Worm (Caenorhabditis elegans): ENCODE data around the gene K07C5.9.

K07C5.9 gene

ce11 chrV:10350054-10350453 lies at the start of gene K07C5.9:
TSS of gene K07C5.9 (minus strand) at chrV:10350154.
- TF ChIP-seq nhr-6 (tag; optimal IDR thresholded peaks at IDR 0.05) (no peak), ztf-1 (GFP tag; conservative IDR thresholded peaks at IDR 0.05) (no peak), ceh-82 (tag; optimal IDR thresholded peaks at IDR 0.05) (no peak), unc-62 (GFP tag; optimal IDR thresholded peaks at IDR 0.05) (no peak), elt-1 (tag; optimal IDR thresholded peaks at IDR 0.05) (no peak), fos-1 (tag; optimal IDR thresholded peaks at IDR 0.05) (no peak), sma-9 (GFP tag; optimal IDR thresholded peaks at IDR 0.05) (no peak), sma-9 (tag; optimal IDR thresholded peaks at IDR 0.05) (no peak)

ce11 chrV:10399290-10399689 lies 49.3 kb upstream of the K07C5.9 start:
- TF ChIP-seq sma-3 (GFP tag; optimal IDR thresholded peaks at IDR 0.05) (no peak), alr-1 (tag; optimal IDR thresholded peaks at IDR 0.05) (no peak), Y55F3AM.14 (GFP tag; optimal IDR thresholded peaks at IDR 0.05) (no peak), nhr-11 (tag; optimal IDR thresholded peaks at IDR 0.05) (no peak), nhr-21 (tag; optimal IDR thresholded peaks at IDR 0.05) (no peak), ama-1 (optimal IDR thresholded peaks at IDR 0.05) (no peak), lin-39 (tag; optimal IDR thresholded peaks at IDR 0.05) (no peak), gmeb-1 (tag; optimal IDR thresholded peaks at IDR 0.05) (peak; percentile 24), zag-1 (tag; optimal IDR thresholded peaks at IDR 0.05) (no peak), sem-4 (tag; optimal IDR thresholded peaks at IDR 0.05) (no peak), blmp-1 (tag; optimal IDR thresholded peaks at IDR 0.05; ENCODE audit: insufficient read depth) (no peak), fos-1 (tag; optimal IDR thresholded peaks at IDR 0.05) (peak; percentile 93), nhr-25 (tag; optimal IDR thresholded peaks at IDR 0.05) (no peak), aly-2 (tag; optimal IDR thresholded peaks at IDR 0.05) (no peak), ztf-11 (tag; optimal IDR thresholded peaks at IDR 0.05) (no peak), R02D3.7 (tag; optimal IDR thresholded peaks at IDR 0.05) (no peak), unc-39 (tag; optimal IDR thresholded peaks at IDR 0.05) (no peak), ceh-16 (tag; optimal IDR thresholded peaks at IDR 0.05) (no peak), nhr-12 (tag; optimal IDR thresholded peaks at IDR 0.05) (no peak), unc-62 (GFP tag; optimal IDR thresholded peaks at IDR 0.05) (no peak), mdl-1 (tag; optimal IDR thresholded peaks at IDR 0.05) (no peak), sma-9 (GFP tag; optimal IDR thresholded peaks at IDR 0.05) (peak; percentile 76), sma-9 (tag; optimal IDR thresholded peaks at IDR 0.05) (no peak), unc-55 (GFP tag; optimal IDR thresholded peaks at IDR 0.05) (no peak), mbf-1 (tag; optimal IDR thresholded peaks at IDR 0.05) (no peak), nhr-129 (tag; optimal IDR thresholded peaks at IDR 0.05) (peak; percentile 80), ceh-82 (tag; optimal IDR thresholded peaks at IDR 0.05) (no peak), elt-1 (tag; optimal IDR thresholded peaks at IDR 0.05) (no peak), ztf-1 (GFP tag; conservative IDR thresholded peaks at IDR 0.05) (no peak), dmd-4 (tag; optimal IDR thresholded peaks at IDR 0.05) (no peak), crh-2 (tag; optimal IDR thresholded peaks at IDR 0.05) (peak; percentile 37)

DNA sequence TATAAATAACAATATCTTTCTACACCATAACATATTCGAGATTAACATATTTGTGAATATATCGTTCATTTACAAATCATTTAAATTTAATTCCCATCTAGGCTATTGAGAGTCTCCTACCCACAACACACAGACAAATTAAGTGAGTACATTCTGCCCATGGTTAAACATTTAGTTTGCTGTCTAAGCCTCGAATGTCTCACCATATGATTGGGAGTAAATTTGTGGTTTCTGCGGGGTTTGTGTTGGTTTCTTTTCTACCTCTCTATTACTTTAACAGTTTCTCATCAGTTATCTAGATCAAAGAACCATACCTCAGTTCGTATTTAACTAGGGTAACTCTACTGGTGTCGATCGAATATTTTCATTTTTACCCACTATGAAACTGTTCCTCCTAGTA lies 48.5 kb upstream of the K07C5.9 start, which contains the start of gene ugt-2:
ugt-2 (plus strand) TSS at position 371 of the 400 bp plus-strand sequence.
- no peak for TF ChIP-seq ztf-4 (tag; optimal IDR thresholded peaks at IDR 0.05)
- TF ChIP-seq nhr-129 (tag; optimal IDR thresholded peaks at IDR 0.05), result peak; percentile 29
- peak; percentile 53 for TF ChIP-seq sma-9 (GFP tag; optimal IDR thresholded peaks at IDR 0.05)
- no peak for TF ChIP-seq sma-9 (tag; optimal IDR thresholded peaks at IDR 0.05)
- TF ChIP-seq fos-1 (tag; optimal IDR thresholded peaks at IDR 0.05), result peak; percentile 41
- TF ChIP-seq lsy-2 (tag; optimal IDR thresholded peaks at IDR 0.05), result no peak
- TF ChIP-seq crh-2 (tag; optimal IDR thresholded peaks at IDR 0.05), result peak; percentile 14

ce11 chrV:10395173-10395766 lies 45.3 kb upstream of the K07C5.9 start, which contains the start of the genes col-151 and ugt-1:
TSS of gene col-151 (minus strand) at chrV:10395223.
TSS of gene ugt-1 (plus strand) at chrV:10395663.
- no peak for TF ChIP-seq alr-1 (tag; optimal IDR thresholded peaks at IDR 0.05)
- peak; percentile 25 for TF ChIP-seq fos-1 (tag; optimal IDR thresholded peaks at IDR 0.05)

DNA sequence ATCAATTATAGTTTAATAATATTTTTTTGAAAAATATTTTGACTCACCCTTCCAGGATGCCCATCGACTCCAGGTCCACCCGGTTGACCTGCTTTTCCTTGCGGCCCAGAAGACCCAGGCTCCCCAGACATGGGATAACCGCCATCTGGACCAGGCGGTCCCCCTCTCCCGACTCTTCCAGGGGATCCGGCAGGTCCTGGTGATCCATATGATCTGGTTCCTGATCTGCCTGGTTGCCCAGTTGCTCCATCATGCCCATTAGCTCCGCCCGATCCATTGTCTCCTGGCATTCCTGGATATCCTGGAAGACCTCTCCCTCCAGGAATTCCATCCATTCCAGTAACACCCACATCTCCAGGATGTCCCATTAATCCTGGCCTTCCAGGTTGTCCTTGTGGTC lies 43.8 kb upstream of the K07C5.9 start:
- TF ChIP-seq nhr-6 (tag; optimal IDR thresholded peaks at IDR 0.05), result no peak
- TF ChIP-seq Y55F3AM.14 (GFP tag; optimal IDR thresholded peaks at IDR 0.05), result peak; percentile 74
